Worm (Caenorhabditis elegans) whole organism, young adult: Measurements from ENCODE around the gene nspc-13.

ENCODE experiments used
- B0261.1 ChIP-seq: sonication (generic microtip); optimal IDR thresholded peaks from 2 replicates; lab custom pipeline; 2016; ENCODE audit warnings: mild to moderate bottlenecking, missing genetic modification characterization, moderate library complexity, missing compliant biosample characterization
- B0336.3 ChIP-seq: fragments of 200-800 bp; sonication (Bioruptor generic); IDR thresholded peaks from 2 replicates; pipeline ENCODE4 v1.3.6; 2022; ENCODE audit warnings: missing genetic modification characterization, missing compliant biosample characterization
- F33H1.4 ChIP-seq: fragments of 200-800 bp; sonication (Bioruptor generic); IDR thresholded peaks from 2 replicates; pipeline ENCODE4 v1.3.6; 2022; ENCODE audit warnings: missing genetic modification reagents, missing genetic modification characterization, missing compliant biosample characterization
- Y95B8A.8 ChIP-seq: fragments of 200-800 bp; sonication (Bioruptor generic); IDR thresholded peaks from 2 replicates; pipeline ENCODE4 v1.3.6; 2022; ENCODE audit warnings: missing genetic modification reagents, missing genetic modification characterization, missing compliant biosample characterization
- ama-1 ChIP-seq, 3 experiments: fragments of 150-350 bp in 1 of 3; sonication (generic microtip) in 2 of 3; optimal IDR thresholded peaks; 2 replicates each; lab custom pipeline; 2014 to 2018; ENCODE audit warnings: missing biosample characterization in 2 of 3, missing genetic modification characterization in 2 of 3, missing genetic modification reagents in 2 of 3
- aptf-2 ChIP-seq: fragments of 200-800 bp; sonication (Bioruptor generic); conservative IDR thresholded peaks from 2 replicates; pipeline ENCODE4 v1.3.6; 2022; ENCODE audit warnings: missing genetic modification reagents, missing genetic modification characterization, missing compliant biosample characterization
- bed-2 ChIP-seq: fragments of 200-800 bp; sonication (Bioruptor generic); IDR thresholded peaks from 2 replicates; pipeline ENCODE4 v1.3.6; 2022; ENCODE audit warnings: missing genetic modification reagents, missing genetic modification characterization, missing compliant biosample characterization
- ccch-3 ChIP-seq: fragments of 200-800 bp; sonication (Bioruptor generic); optimal IDR thresholded peaks from 2 replicates; lab custom pipeline; 2018; ENCODE audit warnings: mild to moderate bottlenecking, missing genetic modification characterization, missing compliant biosample characterization
- hsf-1 ChIP-seq: fragments of 200-800 bp; sonication (Bioruptor generic); IDR thresholded peaks from 2 replicates; pipeline ENCODE4 v1.3.6; 2022; ENCODE audit warnings: missing genetic modification reagents, missing genetic modification characterization, missing compliant biosample characterization
- nhr-27 ChIP-seq: fragments of 200-800 bp; sonication (Bioruptor generic); optimal IDR thresholded peaks from 2 replicates; lab custom pipeline; 2018; ENCODE audit warnings: mild to moderate bottlenecking, missing genetic modification characterization, moderate library complexity, missing compliant biosample characterization
- pha-4 ChIP-seq: fragments of 150-350 bp; sonication (generic microtip); optimal IDR thresholded peaks from 2 replicates; lab custom pipeline; 2014; ENCODE audit warnings: missing biosample characterization, missing genetic modification reagents, missing genetic modification characterization
- rpc-1 ChIP-seq, 2 experiments: fragments of 150-350 bp in 1 of 2; sonication (generic microtip) in 1 of 2; optimal IDR thresholded peaks; 2 replicates each; lab custom pipeline; 2014 to 2018; ENCODE audit warnings: missing biosample characterization in 1 of 2, missing genetic modification characterization in 1 of 2, missing genetic modification reagents in 1 of 2, missing genotype in 1 of 2
- tbp1 ChIP-seq: fragments of 200-800 bp; sonication (Bioruptor generic); optimal IDR thresholded peaks from 2 replicates; lab custom pipeline; 2018; ENCODE audit warnings: mild to moderate bottlenecking, missing genetic modification characterization, missing compliant biosample characterization

DNA sequence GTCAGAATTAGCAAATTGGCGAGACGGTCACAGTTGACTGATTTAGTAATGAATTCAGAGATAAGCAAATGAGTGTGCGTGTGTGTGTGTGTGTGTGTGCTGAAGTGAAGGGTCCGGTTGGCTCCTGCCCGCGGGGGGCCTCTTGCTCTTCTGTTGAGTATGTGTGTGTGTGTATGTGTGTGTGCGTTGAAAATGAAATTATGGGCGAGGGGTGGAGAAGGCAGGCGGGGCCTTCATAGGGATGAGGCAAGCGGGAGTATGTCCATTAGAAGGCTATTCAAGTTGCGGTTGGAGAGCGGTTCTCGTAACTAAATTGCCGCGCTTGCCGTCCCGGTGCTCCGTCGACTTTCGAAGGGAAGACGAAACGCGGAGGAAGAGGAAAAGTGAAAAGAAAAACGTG, 50.1 kb downstream of the nspc-13 start:
- TF ChIP-seq ccch-3 (no peak), bed-2 (GFP tag; lab: Robert Waterston, UW) (no peak), B0336.3 (GFP tag; lab: Robert Waterston, UW) (no peak), Y95B8A.8 (no peak), tbp1 (GFP tag; lab: Kevin White, UChicago) (no peak), F33H1.4 (GFP tag; lab: Robert Waterston, UW) (no peak), hsf-1 (GFP tag; lab: Robert Waterston, UW) (no peak), aptf-2 (GFP tag; lab: Robert Waterston, UW) (no peak), pha-4 (no peak), rpc-1 (optimal IDR thresholded peaks at IDR 0.05; lab: Kevin White, UChicago) (no peak), rpc-1 (tag; optimal IDR thresholded peaks at IDR 0.05; lab: Kevin White, UChicago) (no peak), B0261.1 (tag; lab: Kevin White, UChicago) (no peak), nhr-27 (tag; lab: Kevin White, UChicago) (no peak), ama-1 (optimal IDR thresholded peaks at IDR 0.05; lab: Kevin White, UChicago) (no peak), ama-1 (GFP tag; optimal IDR thresholded peaks at IDR 0.05; lab: Kevin White, UChicago) (no peak)
